Worm (Caenorhabditis elegans) whole organism, L1 larva: ENCODE data around the gene ZK512.8.
A peak's percentile ranks its signal among the peaks of the same experiment; 100 is the strongest.

Experiments used
- C04F5.9 ChIP-seq: sonication (generic microtip); optimal IDR thresholded peaks from 2 replicates; lab custom pipeline; 2016; ENCODE audit warnings: missing genetic modification characterization, missing compliant biosample characterization
- F16B12.6 ChIP-seq: fragments of 150-350 bp; optimal IDR thresholded peaks from 2 replicates; lab custom pipeline; 2014; ENCODE audit warnings: missing biosample characterization, missing genetic modification characterization
- Y116A8C.19 ChIP-seq: sonication (generic microtip); optimal IDR thresholded peaks from 2 replicates; lab custom pipeline; 2016; ENCODE audit warnings: missing compliant biosample characterization, missing genetic modification characterization, borderline replicate concordance
- aha-1 ChIP-seq: fragments of 150-350 bp; optimal IDR thresholded peaks from 2 replicates; lab custom pipeline; 2014; ENCODE audit warnings: missing biosample characterization, missing genetic modification characterization
- alr-1 ChIP-seq: fragments of 200-800 bp; sonication (Bioruptor generic); optimal IDR thresholded peaks from 2 replicates; lab custom pipeline; 2018; ENCODE audit warnings: borderline replicate concordance, mild to moderate bottlenecking, missing genetic modification characterization, missing compliant biosample characterization
- ama-1 ChIP-seq: fragments of 150-350 bp; optimal IDR thresholded peaks from 2 replicates; lab custom pipeline; 2014
- blmp-1 ChIP-seq: fragments of 150-350 bp; optimal IDR thresholded peaks from 2 replicates; lab custom pipeline; 2014; ENCODE audit warnings: missing biosample characterization, missing genetic modification characterization
- ceh-63 ChIP-seq: fragments of 200-800 bp; sonication (Bioruptor generic); optimal IDR thresholded peaks from 2 replicates; lab custom pipeline; 2018; ENCODE audit warnings: mild to moderate bottlenecking, missing genetic modification characterization, missing compliant biosample characterization
- ceh-82 ChIP-seq, 3 experiments: fragments of 150-350 bp in 1 of 3; sonication (generic microtip) in 2 of 3; optimal IDR thresholded peaks; 2 replicates each; lab custom pipeline; 2014 to 2017; ENCODE audit warnings: missing biosample characterization in 3 of 3, missing genetic modification characterization in 3 of 3
- dpl-1 ChIP-seq, 3 experiments: fragments of 150-350 bp in 2 of 3; sonication (generic microtip) in 1 of 3; optimal IDR thresholded peaks; 2 replicates each; lab custom pipeline; 2014 to 2017; ENCODE audit warnings: missing biosample characterization in 3 of 3, missing genetic modification characterization in 3 of 3, missing genetic modification reagents in 3 of 3
- efl-1 ChIP-seq, 4 experiments: fragments of 150-350 bp; optimal IDR thresholded peaks in 3 of 4; peaks in 1 of 4; 1 replicate in 1 of 4; 2 replicates in 3 of 4; lab custom pipeline; 2014; ENCODE audit warnings: missing biosample characterization in 2 of 4, missing genetic modification characterization in 2 of 4, missing genetic modification reagents in 2 of 4
- egl-13 ChIP-seq: sonication (generic microtip); optimal IDR thresholded peaks from 2 replicates; lab custom pipeline; 2016; ENCODE audit warnings: missing genotype, missing genetic modification reagents, missing genetic modification characterization, missing compliant biosample characterization
- egl-27 ChIP-seq, 2 experiments: fragments of 150-350 bp in 1 of 2; sonication (generic microtip); optimal IDR thresholded peaks; 3 replicates each; lab custom pipeline; 2017 to 2018; ENCODE audit warnings: missing biosample characterization in 2 of 2, missing genetic modification characterization in 2 of 2, missing genetic modification reagents in 2 of 2
- elt-2 ChIP-seq: sonication (generic microtip); optimal IDR thresholded peaks from 2 replicates; lab custom pipeline; 2016; ENCODE audit warnings: missing genetic modification characterization, mild to moderate bottlenecking, inconsistent platforms, missing compliant biosample characterization, missing genetic modification reagents
- ets-5 ChIP-seq: fragments of 200-800 bp; sonication (Bioruptor generic); IDR thresholded peaks from 2 replicates; pipeline ENCODE4 v1.3.6; 2022; ENCODE audit warnings: missing genetic modification characterization, missing compliant biosample characterization
- fkh-8 ChIP-seq: sonication (generic microtip); optimal IDR thresholded peaks from 2 replicates; lab custom pipeline; 2016; ENCODE audit warnings: mild to moderate bottlenecking, missing genetic modification characterization, missing compliant biosample characterization
- fos-1 ChIP-seq: fragments of 150-350 bp; optimal IDR thresholded peaks from 2 replicates; lab custom pipeline; 2014; ENCODE audit warnings: missing biosample characterization, missing genetic modification characterization
- grh-1 ChIP-seq: fragments of 200-800 bp; sonication (Bioruptor generic); IDR thresholded peaks from 2 replicates; pipeline ENCODE4 v1.3.6; 2022; ENCODE audit warnings: missing genetic modification reagents, missing genetic modification characterization, missing compliant biosample characterization
- hlh-4 ChIP-seq: sonication (generic microtip); optimal IDR thresholded peaks from 2 replicates; lab custom pipeline; 2016; ENCODE audit warnings: mild to moderate bottlenecking, missing genetic modification characterization, missing compliant biosample characterization
- hpl-2 ChIP-seq: fragments of 150-350 bp; optimal IDR thresholded peaks from 2 replicates; lab custom pipeline; 2014; ENCODE audit warnings: missing biosample characterization, missing genetic modification reagents, missing genetic modification characterization
- isw-1 ChIP-seq: fragments of 200-800 bp; sonication (Bioruptor generic); IDR thresholded peaks from 2 replicates; pipeline ENCODE4 v1.3.6; 2022; ENCODE audit warnings: missing genetic modification characterization, missing compliant biosample characterization
- jun-1 ChIP-seq: fragments of 150-350 bp; optimal IDR thresholded peaks from 2 replicates; lab custom pipeline; 2014; ENCODE audit warnings: missing biosample characterization, missing genetic modification reagents, missing genetic modification characterization
- lin-14 ChIP-seq: fragments of 200-800 bp; sonication (Bioruptor generic); optimal IDR thresholded peaks from 2 replicates; lab custom pipeline; 2018; ENCODE audit warnings: mild to moderate bottlenecking, missing genetic modification characterization, moderate library complexity, missing compliant biosample characterization
- lin-15B ChIP-seq: fragments of 150-350 bp; sonication (generic microtip); optimal IDR thresholded peaks from 3 replicates; lab custom pipeline; 2014; ENCODE audit warnings: missing biosample characterization, missing genetic modification characterization
- mep-1 ChIP-seq: fragments of 150-350 bp; optimal IDR thresholded peaks from 2 replicates; lab custom pipeline; 2014; ENCODE audit warnings: missing biosample characterization, missing genetic modification characterization
- nhr-28 ChIP-seq: fragments of 150-350 bp; optimal IDR thresholded peaks from 2 replicates; lab custom pipeline; 2014; ENCODE audit warnings: missing biosample characterization, missing genetic modification characterization
- nhr-71 ChIP-seq: sonication (generic microtip); optimal IDR thresholded peaks from 2 replicates; lab custom pipeline; 2016; ENCODE audit warnings: mild to moderate bottlenecking, missing genetic modification characterization, moderate library complexity, missing compliant biosample characterization
- nhr-76 ChIP-seq: sonication (generic microtip); optimal IDR thresholded peaks from 2 replicates; lab custom pipeline; 2017; ENCODE audit warnings: missing biosample characterization, missing genetic modification characterization
- nhr-84 ChIP-seq: sonication (generic microtip); optimal IDR thresholded peaks from 2 replicates; lab custom pipeline; 2017; ENCODE audit warnings: missing biosample characterization, missing genetic modification characterization
- nhr-85 ChIP-seq: sonication (generic microtip); peaks from one replicate; lab custom pipeline; 2016; ENCODE audit warnings: missing genetic modification characterization, inconsistent platforms, missing compliant biosample characterization
- nhr-90 ChIP-seq: sonication (generic microtip); optimal IDR thresholded peaks from 2 replicates; lab custom pipeline; 2016; ENCODE audit warnings: mild to moderate bottlenecking, missing genetic modification characterization, missing compliant biosample characterization; ENCODE audit not compliant: poor library complexity
- pag-3 ChIP-seq: sonication (generic microtip); optimal IDR thresholded peaks from 2 replicates; lab custom pipeline; 2017; ENCODE audit warnings: missing genetic modification characterization, mild to moderate bottlenecking, missing compliant biosample characterization, antibody characterized with exemption, borderline replicate concordance; ENCODE audit not compliant: insufficient read depth
- rnt-1 ChIP-seq: sonication (generic microtip); optimal IDR thresholded peaks from 2 replicates; lab custom pipeline; 2016; ENCODE audit warnings: mild to moderate bottlenecking, missing genetic modification characterization, moderate library complexity, missing compliant biosample characterization
- skn-1 ChIP-seq: fragments of 150-350 bp; optimal IDR thresholded peaks from 2 replicates; lab custom pipeline; 2014; ENCODE audit warnings: missing biosample characterization, missing genetic modification characterization
- snpc-4 ChIP-seq: fragments of 150-350 bp; optimal IDR thresholded peaks from 2 replicates; lab custom pipeline; 2014; ENCODE audit warnings: missing biosample characterization, missing genetic modification characterization
- snu-23 ChIP-seq: sonication (generic microtip); optimal IDR thresholded peaks from 2 replicates; lab custom pipeline; 2016; ENCODE audit warnings: missing genetic modification characterization, missing compliant biosample characterization
- sox-4 ChIP-seq: sonication (generic microtip); optimal IDR thresholded peaks from 2 replicates; lab custom pipeline; 2016; ENCODE audit warnings: missing genetic modification characterization, missing compliant biosample characterization
- sptf-1 ChIP-seq: fragments of 150-350 bp; optimal IDR thresholded peaks from 2 replicates; lab custom pipeline; 2014; ENCODE audit warnings: missing biosample characterization, missing genetic modification characterization
- sup-37 ChIP-seq: fragments of 200-800 bp; sonication (Bioruptor generic); optimal IDR thresholded peaks from 2 replicates; lab custom pipeline; 2018; ENCODE audit warnings: mild to moderate bottlenecking, missing genetic modification characterization, missing compliant biosample characterization
- tlp-1 ChIP-seq: fragments of 150-350 bp; optimal IDR thresholded peaks from 2 replicates; lab custom pipeline; 2014; ENCODE audit warnings: missing biosample characterization, missing genetic modification characterization
- unc-130 ChIP-seq: fragments of 150-350 bp; optimal IDR thresholded peaks from 2 replicates; lab custom pipeline; 2017; ENCODE audit warnings: missing biosample characterization, missing genetic modification characterization, inconsistent platforms
- unc-30 ChIP-seq: sonication (generic microtip); optimal IDR thresholded peaks from 2 replicates; lab custom pipeline; 2017; ENCODE audit warnings: missing biosample characterization, missing genetic modification characterization
- zag-1 ChIP-seq: fragments of 150-350 bp; optimal IDR thresholded peaks from 2 replicates; lab custom pipeline; 2014; ENCODE audit warnings: missing biosample characterization, missing genetic modification characterization
- zip-4 ChIP-seq: fragments of 200-800 bp; sonication (Bioruptor generic); optimal IDR thresholded peaks from 2 replicates; lab custom pipeline; 2018; ENCODE audit warnings: mild to moderate bottlenecking, missing genetic modification characterization, moderate library complexity, missing compliant biosample characterization
- ztf-11 ChIP-seq, 2 experiments: sonication (generic microtip); optimal IDR thresholded peaks; 2 replicates each; lab custom pipeline; 2016 to 2017; ENCODE audit warnings: missing genetic modification characterization in 2 of 2, missing biosample characterization in 1 of 2, missing compliant biosample characterization in 1 of 2
- ztf-4 ChIP-seq: fragments of 150-350 bp; optimal IDR thresholded peaks from 2 replicates; lab custom pipeline; 2014; ENCODE audit warnings: missing biosample characterization, missing genetic modification characterization

ZK512.8 gene

DNA sequence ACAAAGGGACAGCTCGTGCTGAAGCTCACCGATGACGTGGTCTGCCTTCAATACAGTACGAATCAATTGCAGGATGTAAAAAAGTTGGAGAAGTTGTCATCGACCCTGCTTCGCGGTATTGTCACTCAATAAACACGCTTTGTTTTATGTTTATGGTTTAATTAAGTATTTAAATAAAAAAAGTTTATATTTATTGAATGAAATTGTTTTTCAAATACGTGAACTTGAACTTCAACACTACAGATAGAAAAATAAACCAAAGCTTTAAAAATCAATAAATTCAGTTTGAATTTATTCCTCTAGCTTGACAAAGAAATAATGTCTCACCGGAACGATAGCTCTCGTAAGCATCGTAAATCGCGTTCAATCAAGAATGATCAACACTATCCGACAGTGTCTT lies at the start of gene ZK512.8:
Gene ZK512.8, plus strand, starts transcription at position 301 of the 400 bp plus-strand sequence.
- TF ChIP-seq hpl-2 = no peak
- TF ChIP-seq alr-1 = no peak
- no peak for TF ChIP-seq snpc-4 (tag; lab: Kevin White, UChicago)
- TF ChIP-seq Y116A8C.19 = no peak

DNA sequence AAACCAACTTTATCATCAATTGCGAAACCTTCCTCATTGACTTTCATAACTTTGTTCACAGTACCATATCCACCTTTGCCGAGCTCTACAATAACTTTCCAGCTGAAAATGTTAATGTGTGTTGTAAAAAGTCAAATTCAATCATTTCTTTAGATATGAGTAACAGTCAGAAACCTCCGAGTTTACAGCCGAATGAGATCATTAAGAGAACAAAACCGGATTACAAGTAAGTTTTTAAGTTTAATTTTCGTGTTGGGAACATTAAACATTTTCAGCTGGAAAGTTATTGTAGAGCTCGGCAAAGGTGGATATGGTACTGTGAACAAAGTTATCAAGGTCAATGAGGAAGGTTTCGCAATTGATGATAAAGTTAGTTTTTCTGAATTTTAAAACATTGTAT lies 44.7 kb upstream of the ZK512.8 start, which contains the start of gene ZK507.1:
Gene ZK507.1, minus strand, starts transcription at position 101 of the 400 bp plus-strand sequence.
- TF ChIP-seq fos-1 (tag; lab: Kevin White, UChicago) (no peak), unc-30 (tag; lab: Kevin White, UChicago) (no peak), nhr-71 (tag; lab: Kevin White, UChicago) (no peak), dpl-1 (GFP tag; optimal IDR thresholded peaks at IDR 0.05; lab: Kevin White, UChicago) (no peak), nhr-28 (tag; lab: Kevin White, UChicago) (no peak), ceh-82 (tag; optimal IDR thresholded peaks at IDR 0.05; lab: Kevin White, UChicago) (no peak), elt-2 (tag; lab: Kevin White, UChicago) (no peak), F16B12.6 (tag; lab: Kevin White, UChicago) (no peak), jun-1 (tag; lab: Kevin White, UChicago) (no peak), pag-3 (no peak), unc-130 (tag; lab: Kevin White, UChicago) (no peak), blmp-1 (tag; lab: Kevin White, UChicago) (no peak), nhr-90 (no peak), mep-1 (tag; lab: Kevin White, UChicago) (no peak), isw-1 (no peak), hlh-4 (tag; lab: Kevin White, UChicago) (no peak), aha-1 (tag; lab: Kevin White, UChicago) (no peak), tlp-1 (no peak)

DNA sequence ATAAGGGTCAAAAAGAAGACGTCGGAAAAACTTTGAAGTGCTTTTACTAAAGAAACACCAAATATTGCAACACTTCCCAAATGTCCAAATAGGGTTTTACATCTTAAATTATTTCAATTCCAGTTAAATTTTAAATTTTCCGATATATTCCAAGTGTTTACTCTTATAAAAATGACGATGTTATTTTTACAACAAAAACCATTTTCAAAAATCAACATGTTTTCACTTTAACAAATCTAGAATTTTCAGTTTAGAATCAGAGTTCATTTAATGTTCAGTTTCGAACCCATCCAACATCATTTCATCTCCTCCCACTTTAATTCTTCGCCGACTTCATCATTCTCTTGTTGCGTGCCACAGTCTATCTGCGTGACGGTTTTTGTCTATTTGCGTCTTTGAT lies 42.2 kb upstream of the ZK512.8 start, which contains the start of gene dos-1:
Gene dos-1, plus strand, starts transcription at position 301 of the 400 bp plus-strand sequence.
- TF ChIP-seq nhr-90 (no peak), tlp-1 (no peak), skn-1 (tag; lab: Kevin White, UChicago) (no peak), nhr-85 (tag; lab: Kevin White, UChicago) (no peak), fkh-8 (no peak), hpl-2 (no peak)
- TF ChIP-seq, all 84 proteins: peak for 0

DNA sequence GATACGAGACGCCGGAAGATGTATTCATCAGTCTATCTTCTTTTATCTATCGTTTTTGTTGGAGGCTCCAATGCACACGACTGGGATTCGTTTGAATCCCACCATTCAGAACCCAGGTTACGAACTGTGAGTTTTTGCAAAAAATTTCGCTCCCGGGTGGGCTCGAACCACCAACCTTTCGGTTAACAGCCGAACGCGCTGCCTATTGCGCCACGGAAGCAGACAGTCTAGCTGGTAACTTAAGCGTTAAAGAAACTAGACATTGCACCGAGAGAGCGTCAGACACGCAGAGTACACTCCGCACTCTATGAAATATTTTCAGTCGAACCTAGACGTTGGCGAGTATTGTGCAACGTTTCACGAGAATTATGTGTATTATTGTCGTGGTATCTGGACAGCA lies 41.8 kb upstream of the ZK512.8 start:
- TF ChIP-seq sup-37 (GFP tag; lab: Kevin White, UChicago) (no peak), F16B12.6 (tag; lab: Kevin White, UChicago) (peak; percentile 6), mep-1 (tag; lab: Kevin White, UChicago) (no peak), nhr-71 (tag; lab: Kevin White, UChicago) (no peak), nhr-76 (tag; lab: Kevin White, UChicago) (no peak), sox-4 (no peak), fkh-8 (no peak), zip-4 (peak; percentile 17), sptf-1 (tag; lab: Kevin White, UChicago) (no peak), lin-14 (peak; percentile 9), tlp-1 (no peak), Y116A8C.19 (no peak), rnt-1 (tag; lab: Kevin White, UChicago) (peak; percentile 62), elt-2 (tag; lab: Kevin White, UChicago) (no peak), ama-1 (lab: Kevin White, UChicago) (no peak), egl-13 (tag; lab: Kevin White, UChicago) (no peak), jun-1 (tag; lab: Kevin White, UChicago) (peak; percentile 26), nhr-84 (tag; lab: Kevin White, UChicago) (no peak), ztf-4 (tag; lab: Kevin White, UChicago) (no peak), ets-5 (no peak), snu-23 (GFP tag; lab: Kevin White, UChicago) (peak; percentile 62), lin-15B (tag; lab: Kevin White, UChicago) (no peak), C04F5.9 (no peak), ceh-63 (no peak), efl-1 (optimal IDR thresholded peaks at IDR 0.05; lab: Kevin White, UChicago) (peak; percentile 31 to 50), efl-1 (GFP tag; optimal IDR thresholded peaks at IDR 0.05 in 1 of 2; lab: Kevin White, UChicago) (peak; percentile 12 to 94), zag-1 (tag; lab: Kevin White, UChicago) (no peak), grh-1 (GFP tag; lab: Robert Waterston, UW) (peak; percentile 43; the same call in 1 of the 2 replicates), hpl-2 (no peak), ztf-11 (tag; optimal IDR thresholded peaks at IDR 0.05; lab: Kevin White, UChicago) (no peak), pag-3 (no peak), egl-27 (tag; optimal IDR thresholded peaks at IDR 0.05; lab: Kevin White, UChicago) (no peak)
